Worm (Caenorhabditis elegans): ENCODE data around the gene srf-3.

DNA sequence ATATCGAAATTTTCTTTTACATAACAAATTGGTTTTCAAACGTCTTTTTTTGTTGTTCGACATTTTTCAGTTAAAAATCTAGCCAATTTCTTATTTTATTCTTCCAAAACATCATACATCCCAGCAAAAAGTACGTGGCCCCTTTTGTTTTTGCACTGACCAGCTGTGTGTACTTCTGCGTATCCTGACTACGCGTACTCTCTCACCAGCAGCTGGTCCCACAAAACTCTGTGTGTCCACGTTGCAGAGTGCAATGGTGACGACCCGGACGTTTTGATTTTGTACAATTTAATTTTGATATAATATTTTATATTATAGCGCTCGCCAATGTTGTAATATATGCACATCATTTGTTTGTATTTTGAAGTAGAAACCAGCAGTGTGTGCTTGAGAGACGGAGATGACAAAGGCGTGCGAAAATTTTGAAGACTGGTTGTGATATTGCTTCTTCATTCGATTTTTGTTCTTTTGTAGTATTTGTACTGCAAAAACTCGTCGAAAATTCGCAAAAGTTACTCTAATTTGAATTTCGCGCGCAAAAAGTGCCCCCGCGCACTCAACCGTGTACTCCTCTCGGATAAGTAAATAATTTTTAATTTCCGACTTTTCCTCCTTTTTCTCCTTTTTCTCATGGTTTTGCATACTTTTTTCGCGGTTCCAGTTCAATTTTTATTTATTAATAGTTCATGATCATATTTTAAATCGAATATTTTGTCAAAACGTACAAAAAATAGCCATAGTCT, 5.2 kb downstream of the srf-3 start:
- TF ChIP-seq nhr-90 (tag; optimal IDR thresholded peaks at IDR 0.05; ENCODE audit: poor library complexity) (no peak), nhr-28 (tag; optimal IDR thresholded peaks at IDR 0.05) (no peak), lin-13 (GFP tag; optimal IDR thresholded peaks at IDR 0.05) (no peak), nhr-85 (tag) (no peak), nhr-77 (tag; optimal IDR thresholded peaks at IDR 0.05) (no peak), aly-2 (tag; optimal IDR thresholded peaks at IDR 0.05) (no peak), nhr-237 (tag; optimal IDR thresholded peaks at IDR 0.05) (no peak), ama-1 (optimal IDR thresholded peaks at IDR 0.05) (no peak), nhr-12 (tag; optimal IDR thresholded peaks at IDR 0.05) (no peak), nhr-20 (tag; optimal IDR thresholded peaks at IDR 0.05) (no peak), tbx-2 (tag; optimal IDR thresholded peaks at IDR 0.05) (no peak), lin-39 (tag; optimal IDR thresholded peaks at IDR 0.05) (no peak)
